Worm (Caenorhabditis elegans) whole organism, late embryonic: ENCODE data around the gene cpsf-2.

ENCODE experiments used
- ama-1 ChIP-seq: fragments of 150-350 bp; optimal IDR thresholded peaks from 2 replicates; lab custom pipeline; 2014
- ceh-9 ChIP-seq: sonication (generic microtip); optimal IDR thresholded peaks from 2 replicates; lab custom pipeline; 2016; ENCODE audit warnings: mild to moderate bottlenecking, missing genetic modification characterization, inconsistent platforms, missing compliant biosample characterization
- elt-4 ChIP-seq: sonication (generic microtip); optimal IDR thresholded peaks from 2 replicates; lab custom pipeline; 2016; ENCODE audit warnings: missing genetic modification characterization, missing compliant biosample characterization
- gmeb-2 ChIP-seq: sonication (generic microtip); optimal IDR thresholded peaks from 2 replicates; lab custom pipeline; 2016; ENCODE audit warnings: missing genetic modification characterization, inconsistent platforms, missing compliant biosample characterization
- nhr-11 ChIP-seq: fragments of 150-350 bp; optimal IDR thresholded peaks from 2 replicates; lab custom pipeline; 2014; ENCODE audit warnings: missing biosample characterization, missing genetic modification characterization
- pag-3 ChIP-seq: sonication (generic microtip); optimal IDR thresholded peaks from 2 replicates; lab custom pipeline; 2016; ENCODE audit warnings: missing compliant biosample characterization, missing genetic modification characterization, borderline replicate concordance
- pha-2 ChIP-seq: sonication (generic microtip); optimal IDR thresholded peaks from 2 replicates; lab custom pipeline; 2017; ENCODE audit warnings: mild to moderate bottlenecking, missing genetic modification characterization, missing compliant biosample characterization
- unc-3 ChIP-seq, 2 experiments: fragments of 200-800 bp in 1 of 2; sonication (Bioruptor generic) in 1 of 2; sonication (generic microtip) in 1 of 2; conservative IDR thresholded peaks in 1 of 2; optimal IDR thresholded peaks in 1 of 2; 2 replicates each; pipeline versions ENCODE4 v1.3.6 to Lab custom; 2016 to 2022; ENCODE audit warnings: missing compliant biosample characterization in 2 of 2, missing genetic modification characterization in 2 of 2, missing genetic modification reagents in 1 of 2

DNA sequence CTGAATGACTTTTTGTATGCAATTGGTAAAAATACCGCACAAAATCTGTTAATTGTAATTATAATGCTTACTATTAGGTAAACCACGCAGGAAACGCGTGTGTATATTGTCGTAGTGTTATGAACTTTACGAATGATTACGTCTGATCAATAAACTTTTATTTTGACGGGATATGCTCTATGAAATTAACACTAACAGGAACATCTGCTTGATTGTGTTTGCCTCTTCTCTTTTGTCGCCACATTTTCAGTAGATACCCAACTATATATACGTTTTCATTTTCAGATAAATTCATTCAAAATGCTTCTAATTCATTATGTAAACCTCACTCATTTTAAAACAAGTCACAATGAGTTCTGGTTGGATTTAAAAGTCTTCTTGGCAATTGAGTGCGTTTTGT is 46.7 kb upstream of the cpsf-2 start, which contains the start of gene sre-10:
- TF ChIP-seq ama-1 (lab: Kevin White, UChicago) (no peak), pha-2 (tag; lab: Kevin White, UChicago) (no peak), pag-3 (tag; lab: Kevin White, UChicago) (no peak), gmeb-2 (tag; lab: Kevin White, UChicago) (no peak), unc-3 (GFP tag; conservative IDR thresholded peaks at IDR 0.05; lab: Robert Waterston, UW) (no peak), unc-3 (tag; optimal IDR thresholded peaks at IDR 0.05; lab: Kevin White, UChicago) (no peak), nhr-11 (tag; lab: Kevin White, UChicago) (no peak), ceh-9 (no peak), elt-4 (tag; lab: Kevin White, UChicago) (no peak)
